Worm (Caenorhabditis elegans) whole organism, midembryonic: ENCODE measurements around the gene srv-8.

ENCODE experiments used
- flt-1 ChIP-seq: fragments of 200-800 bp; sonication (Bioruptor generic); IDR thresholded peaks from 2 replicates; pipeline ENCODE4 v1.3.6; 2022; ENCODE audit warnings: missing genetic modification characterization, missing compliant biosample characterization
- med-1 ChIP-seq: sonication (generic microtip); optimal IDR thresholded peaks from 2 replicates; lab custom pipeline; 2017; ENCODE audit warnings: missing genetic modification characterization, mild to moderate bottlenecking, missing compliant biosample characterization, antibody characterized with exemption, missing genetic modification reagents; ENCODE audit not compliant: insufficient read depth
- ref-1 ChIP-seq: fragments of 200-800 bp; sonication (Bioruptor generic); conservative IDR thresholded peaks from 2 replicates; pipeline ENCODE4 v1.3.6; 2022; ENCODE audit warnings: missing genetic modification reagents, missing genetic modification characterization, missing compliant biosample characterization
- tab-1 ChIP-seq: fragments of 200-800 bp; sonication (Bioruptor generic); IDR thresholded peaks from 2 replicates; pipeline ENCODE4 v1.3.6; 2022; ENCODE audit warnings: missing genetic modification characterization, missing compliant biosample characterization
- ztf-23 ChIP-seq: fragments of 200-800 bp; sonication (Bioruptor generic); IDR thresholded peaks from 2 replicates; pipeline ENCODE4 v1.3.6; 2022; ENCODE audit warnings: missing genetic modification reagents, missing genetic modification characterization, missing compliant biosample characterization
- ztf-29 ChIP-seq: fragments of 200-800 bp; sonication (Bioruptor generic); IDR thresholded peaks from 2 replicates; pipeline ENCODE4 v1.3.6; 2022; ENCODE audit warnings: missing genetic modification reagents, missing genetic modification characterization, missing compliant biosample characterization

DNA sequence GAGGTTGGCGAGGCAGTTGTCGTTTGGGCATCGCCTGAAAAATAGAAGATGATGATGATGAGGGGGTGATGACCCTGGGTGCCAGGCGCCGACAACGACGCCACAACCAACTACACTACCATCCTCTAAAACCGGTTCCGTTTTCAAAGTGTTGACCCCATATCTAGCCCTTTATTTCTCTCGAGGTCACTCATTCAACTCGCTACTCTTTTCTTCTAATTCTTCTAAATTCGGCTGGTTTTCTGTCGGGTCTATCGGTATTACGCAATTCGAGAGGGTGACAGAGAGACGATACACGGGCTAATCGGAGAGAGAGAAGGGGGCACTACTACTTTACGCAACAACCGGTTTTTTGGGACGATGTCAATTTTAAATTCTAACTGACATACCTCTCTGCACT is 49.2 kb downstream of the srv-8 start:
- no peak for TF ChIP-seq ztf-23 (GFP tag; lab: Robert Waterston, UW)
- no peak for TF ChIP-seq ref-1 (GFP tag; lab: Robert Waterston, UW)
- no peak for TF ChIP-seq med-1
- TF ChIP-seq flt-1 (GFP tag; lab: Robert Waterston, UW), result no peak
- no peak for TF ChIP-seq tab-1
- no peak for TF ChIP-seq ztf-29
